Worm (Caenorhabditis elegans) whole organism, L4 larva: ENCODE results near the gene stdh-2.

Source experiments
- T26A8.4 ChIP-seq: fragments of 200-800 bp; sonication (Bioruptor generic); IDR thresholded peaks from 2 replicates; pipeline ENCODE4 v1.3.6; 2022; ENCODE audit warnings: missing genetic modification characterization, missing compliant biosample characterization
- fkh-10 ChIP-seq: fragments of 150-350 bp; optimal IDR thresholded peaks from 2 replicates; lab custom pipeline; 2014; ENCODE audit warnings: missing biosample characterization, missing genetic modification reagents, missing genetic modification characterization
- lin-13 ChIP-seq: fragments of 150-350 bp; optimal IDR thresholded peaks from 2 replicates; lab custom pipeline; 2014; ENCODE audit warnings: missing biosample characterization, missing genetic modification reagents, missing genetic modification characterization
- lir-3 ChIP-seq: sonication (generic microtip); optimal IDR thresholded peaks from 2 replicates; lab custom pipeline; 2016; ENCODE audit warnings: mild to moderate bottlenecking, missing genetic modification characterization, missing compliant biosample characterization
- mdl-1 ChIP-seq, 2 experiments: fragments of 150-350 bp in 1 of 2; sonication (generic microtip) in 1 of 2; optimal IDR thresholded peaks; 2 replicates each; lab custom pipeline; 2014 to 2017; ENCODE audit warnings: missing biosample characterization in 2 of 2, missing genetic modification characterization in 2 of 2
- nhr-10 ChIP-seq: fragments of 150-350 bp; optimal IDR thresholded peaks from 2 replicates; lab custom pipeline; 2014; ENCODE audit warnings: missing biosample characterization, missing genetic modification characterization
- nhr-6 ChIP-seq: fragments of 150-350 bp; optimal IDR thresholded peaks from 2 replicates; lab custom pipeline; 2014; ENCODE audit warnings: missing biosample characterization, missing genetic modification characterization
- unc-130 ChIP-seq: sonication (generic microtip); optimal IDR thresholded peaks from 2 replicates; lab custom pipeline; 2016; ENCODE audit warnings: missing genetic modification reagents, missing genetic modification characterization, missing compliant biosample characterization
- unc-39 ChIP-seq: sonication (generic microtip); optimal IDR thresholded peaks from 2 replicates; lab custom pipeline; 2017; ENCODE audit warnings: missing biosample characterization, missing genetic modification characterization

DNA sequence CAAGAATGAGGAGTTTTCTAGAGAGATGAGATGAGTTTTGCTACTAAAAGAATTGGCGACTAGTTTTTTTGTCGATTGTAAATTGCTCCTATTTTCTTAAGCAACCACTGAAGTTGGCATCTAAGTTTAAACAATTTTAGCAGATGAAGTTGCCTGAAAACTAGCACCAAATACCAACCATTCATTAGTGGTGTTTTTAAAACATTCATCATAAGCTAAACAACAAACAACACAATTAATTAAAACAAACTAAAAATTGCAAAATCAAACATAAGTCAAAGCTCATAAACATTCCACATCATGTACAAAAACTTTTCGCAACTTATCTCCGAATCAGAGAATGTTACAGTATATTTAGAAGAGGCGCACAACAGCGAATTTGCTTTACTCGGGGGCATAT lies 42.0 kb upstream of the stdh-2 start, which contains the start of gene srz-13:
- TF ChIP-seq T26A8.4 (GFP tag; lab: Robert Waterston, UW) (no peak), nhr-6 (tag; lab: Kevin White, UChicago) (no peak), unc-39 (tag; lab: Kevin White, UChicago) (no peak), unc-130 (no peak), nhr-10 (tag; lab: Kevin White, UChicago) (no peak), lir-3 (tag; lab: Kevin White, UChicago) (no peak), lin-13 (GFP tag; lab: Kevin White, UChicago) (no peak), mdl-1 (tag; optimal IDR thresholded peaks at IDR 0.05; lab: Kevin White, UChicago) (no peak), fkh-10 (GFP tag; lab: Kevin White, UChicago) (no peak)
